Fruit fly (Drosophila melanogaster) whole organism, embryonic: ENCODE data around the gene Obp73a.

Source experiments
- Ada2b ChIP-seq: fragments of 200-800 bp; sonication (Bioruptor generic); IDR thresholded peaks from 2 replicates; pipeline ENCODE4 v1.3.6; 2022; ENCODE audit warnings: missing biosample characterization, missing genetic modification characterization
- Atf3 ChIP-seq: fragments of 200-800 bp; sonication (Bioruptor generic); optimal IDR thresholded peaks from 3 replicates; lab custom pipeline; 2016; ENCODE audit warnings: missing biosample characterization, missing genetic modification characterization
- Bteb2 ChIP-seq: fragments of 200-800 bp; sonication (Bioruptor generic); optimal IDR thresholded peaks from 2 replicates; lab custom pipeline; 2016; ENCODE audit warnings: missing biosample characterization, missing genetic modification characterization
- CG10209 ChIP-seq: fragments of 200-800 bp; sonication (Bioruptor generic); optimal IDR thresholded peaks from 3 replicates; lab custom pipeline; 2017; ENCODE audit warnings: missing biosample characterization, mild to moderate bottlenecking, missing genetic modification characterization, missing genetic modification reagents
- CG11504 ChIP-seq: fragments of 200-800 bp; sonication (Bioruptor generic); optimal IDR thresholded peaks from 3 replicates; lab custom pipeline; 2019; ENCODE audit warnings: missing biosample characterization, mild to moderate bottlenecking, missing genetic modification characterization, moderate library complexity
- CG12219 ChIP-seq: fragments of 200-800 bp; sonication (Bioruptor generic); optimal IDR thresholded peaks from 3 replicates; lab custom pipeline; 2018; ENCODE audit warnings: missing biosample characterization, mild to moderate bottlenecking, missing genetic modification characterization
- CG12299 ChIP-seq: fragments of 200-800 bp; sonication (Bioruptor generic); optimal IDR thresholded peaks from 2 replicates; lab custom pipeline; 2018; ENCODE audit warnings: missing biosample characterization, mild to moderate bottlenecking, missing genetic modification characterization
- CG12659 ChIP-seq: fragments of 200-800 bp; sonication (Bioruptor generic); optimal IDR thresholded peaks from 3 replicates; lab custom pipeline; 2017; ENCODE audit warnings: mild to moderate bottlenecking, missing biosample characterization, missing genetic modification reagents, missing genetic modification characterization
- CG14441 ChIP-seq: fragments of 200-800 bp; sonication (Bioruptor generic); IDR thresholded peaks from 2 replicates; pipeline ENCODE4 v1.3.6; 2022; ENCODE audit warnings: missing biosample characterization, missing genetic modification characterization
- CG1529 ChIP-seq: fragments of 200-800 bp; sonication (Bioruptor generic); optimal IDR thresholded peaks from 3 replicates; lab custom pipeline; 2018; ENCODE audit warnings: missing biosample characterization, missing genetic modification characterization
- CG15696 ChIP-seq: fragments of 200-800 bp; sonication (Bioruptor generic); optimal IDR thresholded peaks from 2 replicates; lab custom pipeline; 2019; ENCODE audit warnings: missing biosample characterization, mild to moderate bottlenecking, missing genetic modification characterization, moderate library complexity
- CG16779 ChIP-seq: fragments of 200-800 bp; sonication (Bioruptor generic); IDR thresholded peaks from 2 replicates; pipeline ENCODE4 v1.3.6; 2022; ENCODE audit warnings: missing biosample characterization, missing genetic modification characterization
- CG17612 ChIP-seq: fragments of 200-800 bp; sonication (Bioruptor generic); IDR thresholded peaks from 2 replicates; pipeline ENCODE4 v1.3.6; 2022; ENCODE audit warnings: missing biosample characterization, missing genetic modification characterization
- CG18011 ChIP-seq: fragments of 200-800 bp; sonication (Bioruptor generic); optimal IDR thresholded peaks from 2 replicates; lab custom pipeline; 2017; ENCODE audit warnings: missing biosample characterization, missing genetic modification characterization, mild to moderate bottlenecking, moderate library complexity, missing genotype
- CG1832 ChIP-seq: fragments of 200-800 bp; sonication (Bioruptor generic); optimal IDR thresholded peaks from 2 replicates; lab custom pipeline; 2017; ENCODE audit warnings: missing biosample characterization, mild to moderate bottlenecking, missing genetic modification characterization, inconsistent platforms
- CG3163 ChIP-seq: fragments of 200-800 bp; sonication (Bioruptor generic); optimal IDR thresholded peaks from 3 replicates; lab custom pipeline; 2016; ENCODE audit warnings: missing biosample characterization, missing genetic modification characterization
- CG3281 ChIP-seq: fragments of 200-800 bp; sonication (Bioruptor generic); optimal IDR thresholded peaks from 3 replicates; lab custom pipeline; 2017; ENCODE audit warnings: missing biosample characterization, mild to moderate bottlenecking, missing genetic modification characterization
- CG7839 ChIP-seq: fragments of 200-800 bp; sonication (Bioruptor generic); optimal IDR thresholded peaks from 3 replicates; lab custom pipeline; 2018; ENCODE audit warnings: missing biosample characterization, mild to moderate bottlenecking, missing genetic modification characterization, moderate library complexity
- CG9876 ChIP-seq: fragments of 200-800 bp; sonication (Bioruptor generic); optimal IDR thresholded peaks from 2 replicates; lab custom pipeline; 2016; ENCODE audit warnings: missing biosample characterization, missing genetic modification characterization
- Dad ChIP-seq: fragments of 200-800 bp; sonication (Bioruptor generic); optimal IDR thresholded peaks from 3 replicates; lab custom pipeline; 2016; ENCODE audit warnings: missing biosample characterization, missing genetic modification characterization
- Dip2 ChIP-seq: fragments of 200-800 bp; sonication (Bioruptor generic); IDR thresholded peaks from 2 replicates; pipeline ENCODE4 v1.3.6; 2022; ENCODE audit warnings: missing biosample characterization, missing genetic modification characterization
- Dll ChIP-seq: fragments of 200-800 bp; sonication (Bioruptor generic); IDR thresholded peaks from 4 replicates; pipeline ENCODE4 v1.3.6; 2022; ENCODE audit warnings: missing biosample characterization, missing genetic modification characterization; ENCODE audit not compliant: partially characterized antibody
- Dp ChIP-seq: fragments of 200-800 bp; sonication (Bioruptor generic); optimal IDR thresholded peaks from 2 replicates; lab custom pipeline; 2018; ENCODE audit warnings: missing biosample characterization, mild to moderate bottlenecking, missing genetic modification characterization, moderate library complexity
- HHEX ChIP-seq: fragments of 200-800 bp; sonication (Bioruptor generic); optimal IDR thresholded peaks from 3 replicates; lab custom pipeline; 2017; ENCODE audit warnings: missing biosample characterization, mild to moderate bottlenecking, missing genetic modification characterization, missing genetic modification reagents
- HLH4C ChIP-seq: fragments of 200-800 bp; sonication (Bioruptor generic); IDR thresholded peaks from 3 replicates; pipeline ENCODE4 v1.3.6; 2022; ENCODE audit warnings: missing biosample characterization, missing genetic modification characterization; ENCODE audit not compliant: partially characterized antibody
- Jarid2 ChIP-seq: fragments of 200-800 bp; sonication (Bioruptor generic); optimal IDR thresholded peaks from 3 replicates; lab custom pipeline; 2017; ENCODE audit warnings: mild to moderate bottlenecking, missing biosample characterization, missing genetic modification reagents, missing genetic modification characterization
- Med ChIP-seq: fragments of 200-800 bp; sonication (Bioruptor generic); peaks from one replicate; lab custom pipeline; 2016; ENCODE audit warnings: missing biosample characterization, missing genetic modification characterization, mild to moderate bottlenecking, inconsistent platforms, moderate library complexity
- Neu2 ChIP-seq: fragments of 200-800 bp; sonication (Bioruptor generic); optimal IDR thresholded peaks from 3 replicates; lab custom pipeline; 2016; ENCODE audit warnings: missing biosample characterization, missing genetic modification characterization, borderline replicate concordance
- Side ChIP-seq: fragments of 200-800 bp; sonication (Bioruptor generic); optimal IDR thresholded peaks from 2 replicates; lab custom pipeline; 2016; ENCODE audit warnings: missing biosample characterization, missing genetic modification characterization
- Sry-β ChIP-seq: fragments of 200-800 bp; sonication (Bioruptor generic); optimal IDR thresholded peaks from 2 replicates; lab custom pipeline; 2018; ENCODE audit warnings: missing biosample characterization, mild to moderate bottlenecking, missing genetic modification characterization, moderate library complexity
- Stat92E ChIP-seq, 3 experiments: fragments of >200 bp in 2 of 3; fragments of 200-800 bp in 1 of 3; sonication (Bioruptor generic) in 1 of 3; optimal IDR thresholded peaks; 2 replicates each; lab custom pipeline; 2017 to 2019; ENCODE audit warnings: missing biosample characterization in 3 of 3, missing genetic modification characterization in 3 of 3, mild to moderate bottlenecking in 1 of 3, moderate library complexity in 1 of 3
- Taf1 ChIP-seq: fragments of 200-800 bp; sonication (Bioruptor generic); IDR thresholded peaks from 2 replicates; pipeline ENCODE4 v1.3.6; 2022; ENCODE audit warnings: missing biosample characterization, missing genetic modification characterization
- Xbp1 ChIP-seq: fragments of 200-800 bp; sonication (Bioruptor generic); optimal IDR thresholded peaks from 3 replicates; lab custom pipeline; 2016; ENCODE audit warnings: missing biosample characterization, mild to moderate bottlenecking, missing genetic modification characterization
- Xrp1 ChIP-seq: fragments of 200-800 bp; sonication (Bioruptor generic); IDR thresholded peaks from 2 replicates; pipeline ENCODE4 v1.3.6; 2022; ENCODE audit warnings: missing biosample characterization, missing genetic modification characterization
- aop ChIP-seq: fragments of 200-800 bp; sonication (Bioruptor generic); IDR thresholded peaks from 2 replicates; pipeline ENCODE4 v1.3.6; 2022; ENCODE audit warnings: missing biosample characterization, missing genetic modification characterization
- bowl ChIP-seq: fragments of 200-800 bp; sonication (Bioruptor generic); IDR thresholded peaks from 2 replicates; pipeline ENCODE4 v1.3.6; 2022; ENCODE audit warnings: missing biosample characterization, missing genetic modification characterization
- dpn ChIP-seq, 2 experiments: fragments of 200-800 bp; sonication (Bioruptor generic); optimal IDR thresholded peaks; 3 replicates each; lab custom pipeline; 2016; ENCODE audit warnings: missing biosample characterization in 2 of 2, missing genetic modification characterization in 2 of 2
- fru ChIP-seq: fragments of >200 bp; optimal IDR thresholded peaks from 2 replicates; lab custom pipeline; 2017
- gem ChIP-seq: fragments of 200-800 bp; sonication (Bioruptor generic); optimal IDR thresholded peaks from 2 replicates; lab custom pipeline; 2019; ENCODE audit warnings: missing biosample characterization, mild to moderate bottlenecking, missing genetic modification characterization, moderate library complexity
- ind ChIP-seq: fragments of 200-800 bp; sonication (Bioruptor generic); optimal IDR thresholded peaks from 3 replicates; lab custom pipeline; 2016; ENCODE audit warnings: missing biosample characterization, missing genetic modification characterization
- nerfin-1 ChIP-seq: fragments of 200-800 bp; sonication (Bioruptor generic); optimal IDR thresholded peaks from 3 replicates; lab custom pipeline; 2019; ENCODE audit warnings: missing biosample characterization, mild to moderate bottlenecking, missing genetic modification characterization, moderate library complexity
- pho ChIP-seq: fragments of 200-800 bp; sonication (Bioruptor generic); optimal IDR thresholded peaks from 2 replicates; lab custom pipeline; 2016; ENCODE audit warnings: missing biosample characterization, missing genetic modification characterization
- schlank ChIP-seq: fragments of 200-800 bp; sonication (Bioruptor generic); optimal IDR thresholded peaks from 2 replicates; lab custom pipeline; 2018; ENCODE audit warnings: missing biosample characterization, mild to moderate bottlenecking, missing genetic modification characterization
- stc ChIP-seq: fragments of 200-800 bp; sonication (Bioruptor generic); IDR thresholded peaks from 2 replicates; pipeline ENCODE4 v1.3.6; 2022; ENCODE audit warnings: missing biosample characterization, missing genetic modification characterization
- trh ChIP-seq: fragments of 200-800 bp; sonication (Bioruptor generic); optimal IDR thresholded peaks from 2 replicates; lab custom pipeline; 2016; ENCODE audit warnings: missing biosample characterization, missing genetic modification characterization
- twi ChIP-seq: fragments of 200-800 bp; optimal IDR thresholded peaks from 2 replicates; lab custom pipeline; 2019; ENCODE audit warnings: missing biosample characterization, mild to moderate bottlenecking, missing genetic modification characterization, moderate library complexity
- wek ChIP-seq: fragments of 200-800 bp; sonication (Bioruptor generic); optimal IDR thresholded peaks from 3 replicates; lab custom pipeline; 2018; ENCODE audit warnings: missing biosample characterization, mild to moderate bottlenecking, missing genetic modification characterization, moderate library complexity
- z ChIP-seq: fragments of 200-800 bp; sonication (Bioruptor generic); IDR thresholded peaks from 3 replicates; pipeline ENCODE4 v1.3.6; 2022; ENCODE audit warnings: missing biosample characterization, missing genetic modification characterization

The Obp73a gene

dm6 chr3L:16986062-16987013, 42.2 kb downstream of the Obp73a start (continued):
- no peak for TF ChIP-seq twi (tag; lab: Kevin White, UChicago)
- TF ChIP-seq Atf3 (GFP tag; lab: Kevin White, UChicago): no peak
- peak; percentile 21; the same call in 1 of the 2 replicates for TF ChIP-seq Xrp1 (GFP tag; lab: Robert Waterston, UW)
- TF ChIP-seq Taf1 (GFP tag; lab: Robert Waterston, UW): no peak
- peak; percentile 5 for TF ChIP-seq HHEX
- no peak for TF ChIP-seq Dad (GFP tag; lab: Kevin White, UChicago)
- peak; percentile 37; the same call in 1 of the 2 replicates for TF ChIP-seq CG14441
- TF ChIP-seq CG18011 (GFP tag; lab: Kevin White, UChicago): no peak
- no peak for TF ChIP-seq CG16779 (GFP tag; lab: Robert Waterston, UW)
- peak; percentile 14; the same call in 1 of the 2 replicates for TF ChIP-seq bowl (GFP tag; lab: Robert Waterston, UW)
- no peak for TF ChIP-seq Dp (GFP tag; lab: Kevin White, UChicago)
- peak; percentile 34 for TF ChIP-seq CG1529 (GFP tag; lab: Kevin White, UChicago)
- TF ChIP-seq Bteb2: no peak
- no peak for TF ChIP-seq Side
- TF ChIP-seq CG7839 (tag; lab: Kevin White, UChicago): peak; percentile 69
- no peak for TF ChIP-seq fru (lab: Kevin White, UChicago)
- no peak for TF ChIP-seq wek (GFP tag; lab: Kevin White, UChicago)
- TF ChIP-seq dpn (GFP tag; optimal IDR thresholded peaks at IDR 0.05; lab: Kevin White, UChicago): peak in 1 of 2 experiments; percentile 50
- no peak for TF ChIP-seq CG1832
- peak; percentile 18 for TF ChIP-seq nerfin-1
- TF ChIP-seq ind (GFP tag; lab: Kevin White, UChicago): peak; percentile 29
- no peak for TF ChIP-seq Sry-β
- TF ChIP-seq Dip2 (GFP tag; lab: Robert Waterston, UW): no peak
- TF ChIP-seq CG12219 (GFP tag; lab: Kevin White, UChicago): peak; percentile 26
- TF ChIP-seq CG12299 (tag; lab: Kevin White, UChicago): no peak
- TF ChIP-seq trh (GFP tag; lab: Kevin White, UChicago): no peak
- peak; percentile 59 for TF ChIP-seq Xbp1 (GFP tag; lab: Kevin White, UChicago)
- no peak for TF ChIP-seq Neu2 (GFP tag; lab: Kevin White, UChicago)
- TF ChIP-seq stc: no peak
- TF ChIP-seq Jarid2: peak; percentile 50
- TF ChIP-seq aop: no peak
- TF ChIP-seq CG3163 (GFP tag; lab: Kevin White, UChicago): peak; percentile 42
- no peak for TF ChIP-seq schlank (tag; lab: Kevin White, UChicago)
- peak; percentile 68 for TF ChIP-seq CG3281 (GFP tag; lab: Kevin White, UChicago)
- TF ChIP-seq CG11504 (tag; lab: Kevin White, UChicago): peak; percentile 81
- TF ChIP-seq Ada2b (GFP tag; lab: Robert Waterston, UW): peak; percentile 49; the same call in 1 of the 2 replicates
- TF ChIP-seq CG17612 (GFP tag; lab: Robert Waterston, UW): no peak
- TF ChIP-seq z (GFP tag; lab: Robert Waterston, UW): peak; percentile 43; the same call in 1 of the 3 replicates
- no peak for TF ChIP-seq pho (GFP tag; lab: Kevin White, UChicago)
- peak; percentile 63 for TF ChIP-seq CG10209 (GFP tag; lab: Kevin White, UChicago)
- no peak for TF ChIP-seq CG15696
- no peak for TF ChIP-seq CG9876 (GFP tag; lab: Kevin White, UChicago)
- TF ChIP-seq Med: peak; percentile 79
- TF ChIP-seq HLH4C (GFP tag; lab: Robert Waterston, UW): no peak
- TF ChIP-seq Stat92E (GFP tag; optimal IDR thresholded peaks at IDR 0.05; lab: Kevin White, UChicago): no peak
- peak; percentile 71 for TF ChIP-seq gem (tag; lab: Kevin White, UChicago)
- peak; percentile 30 for TF ChIP-seq CG12659 (GFP tag; lab: Kevin White, UChicago)
- TF ChIP-seq Dll: peak; percentile 32; the same call in 2 of the 4 replicates
